ENCODE assay signal across 5 fruit fly cellular contexts in genomic region chr3R:22666449-22667283, dm6.
TF ChIP-seq lines count a peak whose summit lies in the region.

No protein-coding gene starts in this region.

- TF ChIP-seq CTCF in whole organism, embryonic (GFP tag; optimal IDR thresholded peaks at IDR 0.05; lab: Kevin White, UChicago) = no peak

TF ChIP-seq in whole organism, adult, 20 proteins besides CTCF, POLR2A, EP300 and RAD21:
- peak; percentile 50 for TF ChIP-seq bab1 (GFP tag; optimal IDR thresholded peaks at IDR 0.05; lab: Kevin White, UChicago)
- TF ChIP-seq Crg-1 (GFP tag; optimal IDR thresholded peaks at IDR 0.05; lab: Kevin White, UChicago) = no peak
- TF ChIP-seq CG12768 (GFP tag; optimal IDR thresholded peaks at IDR 0.05; lab: Kevin White, UChicago) = no peak
- no peak for TF ChIP-seq kay (GFP tag; lab: Kevin White, UChicago; ENCODE audit: borderline replicate concordance)
- no peak for TF ChIP-seq CG11617 (GFP tag; optimal IDR thresholded peaks at IDR 0.05; lab: Kevin White, UChicago)
- TF ChIP-seq tj (GFP tag; optimal IDR thresholded peaks at IDR 0.05; lab: Kevin White, UChicago) = peak; percentile 96
- peak; percentile 8 for TF ChIP-seq Mnt (GFP tag; optimal IDR thresholded peaks at IDR 0.05; lab: Kevin White, UChicago)
- TF ChIP-seq CG14711 (tag; optimal IDR thresholded peaks at IDR 0.05; lab: Kevin White, UChicago) = no peak
- no peak for TF ChIP-seq CG1620 (GFP tag; optimal IDR thresholded peaks at IDR 0.05; lab: Kevin White, UChicago)
- TF ChIP-seq toe (GFP tag; optimal IDR thresholded peaks at IDR 0.05; lab: Kevin White, UChicago) = no peak
- TF ChIP-seq CG33017 (tag; optimal IDR thresholded peaks at IDR 0.05; lab: Kevin White, UChicago) = no peak
- TF ChIP-seq CG5204 (GFP tag; optimal IDR thresholded peaks at IDR 0.05; lab: Kevin White, UChicago) = no peak
- TF ChIP-seq pad (GFP tag; optimal IDR thresholded peaks at IDR 0.05; lab: Kevin White, UChicago) = peak; percentile 94
- TF ChIP-seq Hr96 (GFP tag; optimal IDR thresholded peaks at IDR 0.05; lab: Kevin White, UChicago) = peak; percentile 26
- no peak for TF ChIP-seq cnc (optimal IDR thresholded peaks at IDR 0.05; lab: Kevin White, UChicago)
- no peak for TF ChIP-seq Clk (GFP tag; optimal IDR thresholded peaks at IDR 0.05; lab: Kevin White, UChicago)
- TF ChIP-seq CG7045 (GFP tag; optimal IDR thresholded peaks at IDR 0.05; lab: Kevin White, UChicago) = no peak
- TF ChIP-seq ovo (GFP tag; optimal IDR thresholded peaks at IDR 0.05; lab: Kevin White, UChicago) = peak; percentile 32
- TF ChIP-seq cic (GFP tag; optimal IDR thresholded peaks at IDR 0.05; lab: Kevin White, UChicago) = no peak

TF ChIP-seq in whole organism, embryonic, 481 proteins besides CTCF, POLR2A, EP300 and RAD21 (continues in another document):
- TF ChIP-seq CG30020 (tag; optimal IDR thresholded peaks at IDR 0.05; lab: Kevin White, UChicago) = no peak
- no peak for TF ChIP-seq ash1 (GFP tag; optimal IDR thresholded peaks at IDR 0.05; lab: Kevin White, UChicago)
- TF ChIP-seq fru (optimal IDR thresholded peaks at IDR 0.05; lab: Kevin White, UChicago) = no peak
- no peak for TF ChIP-seq inv (GFP tag; IDR thresholded peaks at IDR 0.05; lab: Robert Waterston, UW; ENCODE audit: partially characterized antibody)
- peak; percentile 66 for TF ChIP-seq pros (GFP tag; optimal IDR thresholded peaks at IDR 0.05; lab: Kevin White, UChicago)
- TF ChIP-seq Stat92E (GFP tag; optimal IDR thresholded peaks at IDR 0.05; lab: Kevin White, UChicago) = peak in 1 of 3 experiments; percentile 98
- TF ChIP-seq CG18476 (GFP tag; optimal IDR thresholded peaks at IDR 0.05; lab: Kevin White, UChicago) = no peak
- TF ChIP-seq cad (GFP tag; optimal IDR thresholded peaks at IDR 0.05; lab: Kevin White, UChicago) = no peak
- no peak for TF ChIP-seq eve (GFP tag; optimal IDR thresholded peaks at IDR 0.05; lab: Kevin White, UChicago)
- TF ChIP-seq Scr (GFP tag; IDR thresholded peaks at IDR 0.05; lab: Robert Waterston, UW; ENCODE audit: partially characterized antibody) = 0 out of 2 replicates have a peak, but pooled peaks have one; percentile 12
- TF ChIP-seq CG6272 (GFP tag; IDR thresholded peaks at IDR 0.05; lab: Robert Waterston, UW) = no peak
- TF ChIP-seq gcm2 (GFP tag; optimal IDR thresholded peaks at IDR 0.05; lab: Kevin White, UChicago) = no peak
- TF ChIP-seq CG8765 (GFP tag; IDR thresholded peaks at IDR 0.05; lab: Robert Waterston, UW) = no peak
- TF ChIP-seq CG17612 (GFP tag; IDR thresholded peaks at IDR 0.05; lab: Robert Waterston, UW) = no peak
- TF ChIP-seq CG1832 (GFP tag; optimal IDR thresholded peaks at IDR 0.05; lab: Kevin White, UChicago) = no peak
- no peak for TF ChIP-seq bab2 (GFP tag; optimal IDR thresholded peaks at IDR 0.05; lab: Kevin White, UChicago)
- TF ChIP-seq onecut (GFP tag; IDR thresholded peaks at IDR 0.05; lab: Robert Waterston, UW) = no peak
- TF ChIP-seq CG17385 (GFP tag; optimal IDR thresholded peaks at IDR 0.05; lab: Kevin White, UChicago) = no peak
- TF ChIP-seq CG11456 (GFP tag; IDR thresholded peaks at IDR 0.05; lab: Robert Waterston, UW) = no peak

TF ChIP-seq in whole organism, prepupa, 60 proteins besides CTCF, POLR2A, EP300 and RAD21:
- TF ChIP-seq CG11294 (GFP tag; IDR thresholded peaks at IDR 0.05; lab: Robert Waterston, UW) = no peak
- TF ChIP-seq topi (GFP tag; optimal IDR thresholded peaks at IDR 0.05; lab: Kevin White, UChicago) = no peak
- TF ChIP-seq Gug (GFP tag; IDR thresholded peaks at IDR 0.05; lab: Robert Waterston, UW) = no peak
- TF ChIP-seq Sox14 (GFP tag; optimal IDR thresholded peaks at IDR 0.05; lab: Kevin White, UChicago) = no peak
- peak; percentile 14 for TF ChIP-seq CG9139 (GFP tag; optimal IDR thresholded peaks at IDR 0.05; lab: Kevin White, UChicago)
- peak; percentile 70 for TF ChIP-seq Eip78C (GFP tag; lab: Kevin White, UChicago)
- no peak for TF ChIP-seq CG34406 (GFP tag; optimal IDR thresholded peaks at IDR 0.05; lab: Kevin White, UChicago)
- TF ChIP-seq CG11762 (GFP tag; optimal IDR thresholded peaks at IDR 0.05; lab: Kevin White, UChicago; ENCODE audit: insufficient read depth) = no peak
- peak; percentile 12 for TF ChIP-seq CG1621 (tag; optimal IDR thresholded peaks at IDR 0.05; lab: Kevin White, UChicago)
- TF ChIP-seq Eip75B (GFP tag; optimal IDR thresholded peaks at IDR 0.05; lab: Kevin White, UChicago) = peak; percentile 21
- TF ChIP-seq eg (GFP tag; IDR thresholded peaks at IDR 0.05; lab: Robert Waterston, UW) = 0 out of 3 replicates have a peak, but pooled peaks have one; percentile 43
- peak; percentile 42; the same call in 1 of the 3 replicates for TF ChIP-seq CG6163 (GFP tag; IDR thresholded peaks at IDR 0.05; lab: Robert Waterston, UW)

TF ChIP-seq in whole organism, pupa, 21 proteins besides CTCF, POLR2A, EP300 and RAD21:
- TF ChIP-seq Pif1B (GFP tag; optimal IDR thresholded peaks at IDR 0.05; lab: Kevin White, UChicago) = no peak
- TF ChIP-seq fd96Ca (GFP tag; IDR thresholded peaks at IDR 0.05; lab: Robert Waterston, UW) = peak; percentile 38; the same call in 1 of the 3 replicates
- peak; percentile 2 for TF ChIP-seq CG34367 (tag; optimal IDR thresholded peaks at IDR 0.05; lab: Kevin White, UChicago)
- no peak for TF ChIP-seq CG8301 (tag; optimal IDR thresholded peaks at IDR 0.05; lab: Kevin White, UChicago)
- no peak; the same call in 1 of the 2 replicates for TF ChIP-seq CG32121 (GFP tag; IDR thresholded peaks at IDR 0.05; lab: Robert Waterston, UW)
- TF ChIP-seq Pif1A (GFP tag; optimal IDR thresholded peaks at IDR 0.05; lab: Kevin White, UChicago) = no peak
- TF ChIP-seq CG12605 (GFP tag; IDR thresholded peaks at IDR 0.05; lab: Robert Waterston, UW) = no peak
- TF ChIP-seq gl (tag; optimal IDR thresholded peaks at IDR 0.05; lab: Kevin White, UChicago) = no peak
- TF ChIP-seq rn (GFP tag; IDR thresholded peaks at IDR 0.05; lab: Robert Waterston, UW) = no peak
- peak; percentile 59; the same call in 1 of the 3 replicates for TF ChIP-seq CG4496 (GFP tag; IDR thresholded peaks at IDR 0.05; lab: Robert Waterston, UW)
- no peak for TF ChIP-seq Snoo (tag; optimal IDR thresholded peaks at IDR 0.05; lab: Kevin White, UChicago)
- TF ChIP-seq Ets98B (GFP tag; IDR thresholded peaks at IDR 0.05; lab: Robert Waterston, UW) = peak; percentile 5; the same call in 1 of the 2 replicates
- TF ChIP-seq EcR (GFP tag; optimal IDR thresholded peaks at IDR 0.05; lab: Kevin White, UChicago) = no peak
- TF ChIP-seq CG14655 (GFP tag; optimal IDR thresholded peaks at IDR 0.05; lab: Kevin White, UChicago) = no peak
- no peak for TF ChIP-seq CG10348 (GFP tag; IDR thresholded peaks at IDR 0.05; lab: Robert Waterston, UW)
- no peak for TF ChIP-seq CG17806 (tag; optimal IDR thresholded peaks at IDR 0.05; lab: Kevin White, UChicago)
- TF ChIP-seq CG13204 (GFP tag; optimal IDR thresholded peaks at IDR 0.05; lab: Kevin White, UChicago) = no peak
- TF ChIP-seq CG15710 (tag; optimal IDR thresholded peaks at IDR 0.05; lab: Kevin White, UChicago) = peak; percentile 16
- TF ChIP-seq CG9948 (tag; optimal IDR thresholded peaks at IDR 0.05; lab: Kevin White, UChicago) = no peak
- TF ChIP-seq D1 (tag; optimal IDR thresholded peaks at IDR 0.05; lab: Kevin White, UChicago) = no peak
- no peak for TF ChIP-seq CG8159 (tag; optimal IDR thresholded peaks at IDR 0.05; lab: Kevin White, UChicago)

TF ChIP-seq in whole organism, wandering third instar larva, 38 proteins besides CTCF, POLR2A, EP300 and RAD21:
- TF ChIP-seq Jra (GFP tag; optimal IDR thresholded peaks at IDR 0.05; lab: Kevin White, UChicago) (no peak), OdsH (GFP tag; optimal IDR thresholded peaks at IDR 0.05; lab: Kevin White, UChicago) (no peak), Hr83 (GFP tag; optimal IDR thresholded peaks at IDR 0.05; lab: Kevin White, UChicago; ENCODE audit: poor library complexity, severe bottlenecking) (peak; percentile 14), Dif (GFP tag; optimal IDR thresholded peaks at IDR 0.05; lab: Kevin White, UChicago; ENCODE audit: partially characterized antibody) (peak; percentile 19), Vsx2 (GFP tag; optimal IDR thresholded peaks at IDR 0.05; lab: Kevin White, UChicago; ENCODE audit: partially characterized antibody) (no peak), N (GFP tag; optimal IDR thresholded peaks at IDR 0.05; lab: Kevin White, UChicago) (peak; percentile 47), foxo (GFP tag; optimal IDR thresholded peaks at IDR 0.05; lab: Kevin White, UChicago) (no peak), Sp1 (GFP tag; optimal IDR thresholded peaks at IDR 0.05; lab: Kevin White, UChicago) (peak; percentile 21), psq (GFP tag; optimal IDR thresholded peaks at IDR 0.05; lab: Kevin White, UChicago) (peak; percentile 35), dl (GFP tag; optimal IDR thresholded peaks at IDR 0.05; lab: Kevin White, UChicago; ENCODE audit: insufficient read depth in 1 of 2, partially characterized antibody in 2 of 2) (peak; percentile 32 to 48)
